Worm (Caenorhabditis elegans): Measurements from ENCODE around the gene Y39F10A.6.

Y39F10A.6 gene

ce11 chrII:814737-815136 is 31.3 kb upstream of the Y39F10A.6 start, which contains the start of gene msrp-3:
TSS of gene msrp-3 (minus strand) at chrII:814837.
- TF ChIP-seq aha-1 (tag) (no peak), ceh-62 (tag; optimal IDR thresholded peaks at IDR 0.05) (no peak), mes-2 (tag; optimal IDR thresholded peaks at IDR 0.05; ENCODE audit: poor library complexity, severe bottlenecking) (no peak), T26A8.4 (GFP tag; IDR thresholded peaks at IDR 0.05) (no peak), pqm-1 (tag; optimal IDR thresholded peaks at IDR 0.05) (no peak), mxl-2 (GFP tag; conservative IDR thresholded peaks at IDR 0.05) (no peak), spr-1 (tag; optimal IDR thresholded peaks at IDR 0.05) (no peak), unc-39 (tag; optimal IDR thresholded peaks at IDR 0.05) (no peak)

- no peak for TF ChIP-seq lin-13 (GFP tag; optimal IDR thresholded peaks at IDR 0.05)
- no peak for TF ChIP-seq nhr-76 (tag; optimal IDR thresholded peaks at IDR 0.05)
- no peak for TF ChIP-seq nhr-28 (tag; optimal IDR thresholded peaks at IDR 0.05)
- no peak for TF ChIP-seq fkh-10 (GFP tag; optimal IDR thresholded peaks at IDR 0.05)
Measured at ce11 chrII:812917-813316, 29.5 kb upstream of the Y39F10A.6 start, which contains the start of gene F46F5.5. TSS of gene F46F5.5 (minus strand) at chrII:813017.

ce11 chrII:808457-808856 is 25.0 kb upstream of the Y39F10A.6 start, which contains the start of gene F46F5.11:
TSS of gene F46F5.11 (plus strand) at chrII:808757.
- TF ChIP-seq duxl-1 (tag; optimal IDR thresholded peaks at IDR 0.05; ENCODE audit: poor library complexity) (no peak), jun-1 (tag; optimal IDR thresholded peaks at IDR 0.05) (no peak), nhr-10 (tag; optimal IDR thresholded peaks at IDR 0.05) (no peak), lim-7 (GFP tag; IDR thresholded peaks at IDR 0.05) (no peak), dmd-8 (GFP tag; IDR thresholded peaks at IDR 0.05) (no peak), fkh-10 (GFP tag; optimal IDR thresholded peaks at IDR 0.05) (no peak), ceh-44 (GFP tag; IDR thresholded peaks at IDR 0.05) (no peak), nhr-77 (tag; optimal IDR thresholded peaks at IDR 0.05) (no peak)

ce11 chrII:803009-803408 is 19.6 kb upstream of the Y39F10A.6 start, which contains the start of gene F46F5.13:
TSS of gene F46F5.13 (plus strand) at chrII:803309.
- no peak for TF ChIP-seq unc-130 (GFP tag; optimal IDR thresholded peaks at IDR 0.05)
- no peak for TF ChIP-seq snpc-1.2 (GFP tag; IDR thresholded peaks at IDR 0.05)
- no peak for TF ChIP-seq mes-2 (tag; optimal IDR thresholded peaks at IDR 0.05; ENCODE audit: poor library complexity, severe bottlenecking)
- no peak for TF ChIP-seq ztf-11 (tag; optimal IDR thresholded peaks at IDR 0.05)
- TF ChIP-seq ZK337.2 (GFP tag; IDR thresholded peaks at IDR 0.05) = no peak
- TF ChIP-seq mep-1 (tag; optimal IDR thresholded peaks at IDR 0.05) = no peak
- TF ChIP-seq mdl-1 (tag; optimal IDR thresholded peaks at IDR 0.05) = no peak
- TF ChIP-seq ama-1 (optimal IDR thresholded peaks at IDR 0.05) = no peak
- TF ChIP-seq nhr-25 (tag; optimal IDR thresholded peaks at IDR 0.05; ENCODE audit: borderline replicate concordance, insufficient read depth) = no peak
- TF ChIP-seq D1046.2 (GFP tag; IDR thresholded peaks at IDR 0.05) = no peak
- TF ChIP-seq ces-1 (GFP tag; optimal IDR thresholded peaks at IDR 0.05) = no peak
- TF ChIP-seq hlh-11 (tag; optimal IDR thresholded peaks at IDR 0.05) = no peak
- no peak for TF ChIP-seq T26A8.4 (GFP tag; IDR thresholded peaks at IDR 0.05)

ce11 chrII:799700-800099 is 16.3 kb upstream of the Y39F10A.6 start, which contains the start of gene F46F5.14:
TSS of gene F46F5.14 (plus strand) at chrII:800000.
- TF ChIP-seq T26A8.4 (GFP tag; IDR thresholded peaks at IDR 0.05) = no peak
- TF ChIP-seq cey-2 (tag; optimal IDR thresholded peaks at IDR 0.05; ENCODE audit: borderline replicate concordance, insufficient read depth) = no peak
- no peak for TF ChIP-seq Y105C5A.15 (GFP tag; IDR thresholded peaks at IDR 0.05)
- no peak for TF ChIP-seq duxl-1 (tag; optimal IDR thresholded peaks at IDR 0.05; ENCODE audit: poor library complexity)

ce11 chrII:797445-797844 is 14.0 kb upstream of the Y39F10A.6 start:
- TF ChIP-seq aha-1 (tag) (peak; percentile 91), lin-38 (GFP tag; IDR thresholded peaks at IDR 0.05) (no peak), cey-2 (tag; optimal IDR thresholded peaks at IDR 0.05; ENCODE audit: borderline replicate concordance, insufficient read depth) (no peak), lir-3 (tag; optimal IDR thresholded peaks at IDR 0.05) (no peak), unc-39 (tag; optimal IDR thresholded peaks at IDR 0.05) (no peak), tag-97 (GFP tag; IDR thresholded peaks at IDR 0.05) (no peak), php-3 (GFP tag; IDR thresholded peaks at IDR 0.05) (no peak)

Data from whole organism, L4 larva.